Fruit fly (Drosophila melanogaster) whole organism, pupa: Measurements from ENCODE around the gene CG5021.

Source experiments
- CG12605 ChIP-seq: fragments of 200-800 bp; sonication (Bioruptor generic); IDR thresholded peaks from 2 replicates; pipeline ENCODE4 v1.3.6; 2022; ENCODE audit warnings: missing biosample characterization, missing genetic modification characterization
- CG14655 ChIP-seq: fragments of 200-800 bp; sonication (Bioruptor generic); optimal IDR thresholded peaks from 3 replicates; lab custom pipeline; 2017; ENCODE audit warnings: mild to moderate bottlenecking, missing biosample characterization, missing genetic modification reagents, missing genetic modification characterization
- CG8159 ChIP-seq: fragments of 200-800 bp; sonication (Bioruptor generic); optimal IDR thresholded peaks from 3 replicates; lab custom pipeline; 2018; ENCODE audit warnings: missing biosample characterization, mild to moderate bottlenecking, missing genetic modification characterization, moderate library complexity
- D1 ChIP-seq: fragments of 200-800 bp; sonication (Bioruptor generic); optimal IDR thresholded peaks from 2 replicates; lab custom pipeline; 2018; ENCODE audit warnings: missing biosample characterization, mild to moderate bottlenecking, missing genetic modification characterization, moderate library complexity
- EcR ChIP-seq: fragments of 200-800 bp; sonication (Bioruptor generic); optimal IDR thresholded peaks from 3 replicates; lab custom pipeline; 2019; ENCODE audit warnings: missing biosample characterization, missing genetic modification characterization, mild to moderate bottlenecking, moderate library complexity, missing genetic modification reagents
- fd96Ca ChIP-seq: fragments of 200-800 bp; sonication (Bioruptor generic); IDR thresholded peaks from 3 replicates; pipeline ENCODE4 v1.3.6; 2022; ENCODE audit warnings: missing biosample characterization, missing genetic modification characterization

- TF ChIP-seq CG14655 (GFP tag; lab: Kevin White, UChicago), result no peak
- peak; percentile 37 for TF ChIP-seq CG8159 (tag; lab: Kevin White, UChicago)
- TF ChIP-seq CG12605 (GFP tag; lab: Robert Waterston, UW), result no peak
- no peak for TF ChIP-seq D1
- no peak for TF ChIP-seq EcR (GFP tag; lab: Kevin White, UChicago)
- no peak for TF ChIP-seq fd96Ca (GFP tag; lab: Robert Waterston, UW)
Measured at dm6 chr3L:9011485-9012389, 45.1 kb downstream of the CG5021 start.
